Fruit fly (Drosophila melanogaster): ENCODE measurements around the gene CG33784.
A peak's percentile ranks its signal among the peaks of the same experiment; 100 is the strongest.

CG33784 gene

dm6 chr3R:10082549-10083075 lies 14.9 kb downstream of the CG33784 start (continued):
- TF ChIP-seq Eip75B (GFP tag; optimal IDR thresholded peaks at IDR 0.05) (peak; percentile 86), CG7368 (GFP tag; optimal IDR thresholded peaks at IDR 0.05) (peak; percentile 71), CG8632 (GFP tag; optimal IDR thresholded peaks at IDR 0.05) (peak; percentile 83), svp (GFP tag) (peak; percentile 89), CG6808 (GFP tag; optimal IDR thresholded peaks at IDR 0.05) (peak; percentile 91), CG10669 (GFP tag; optimal IDR thresholded peaks at IDR 0.05) (peak; percentile 93), acj6 (GFP tag; optimal IDR thresholded peaks at IDR 0.05) (peak; percentile 87), Blimp-1 (GFP tag; optimal IDR thresholded peaks at IDR 0.05) (peak; percentile 67), CG11294 (GFP tag; IDR thresholded peaks at IDR 0.05) (peak; percentile 65; the same call in 1 of the 2 replicates), CG31627 (GFP tag; optimal IDR thresholded peaks at IDR 0.05) (peak; percentile 84), CG34406 (GFP tag; optimal IDR thresholded peaks at IDR 0.05) (peak; percentile 77), topi (GFP tag; optimal IDR thresholded peaks at IDR 0.05) (peak; percentile 80), net (GFP tag; optimal IDR thresholded peaks at IDR 0.05) (peak; percentile 63), Ets21C (GFP tag; optimal IDR thresholded peaks at IDR 0.05) (peak; percentile 63), fd85E (GFP tag; optimal IDR thresholded peaks at IDR 0.05) (peak; percentile 39), achi (GFP tag; optimal IDR thresholded peaks at IDR 0.05) (peak; percentile 80), fkh (GFP tag; optimal IDR thresholded peaks at IDR 0.05) (no peak), Sox14 (GFP tag; optimal IDR thresholded peaks at IDR 0.05) (peak; percentile 89), CG6163 (GFP tag; IDR thresholded peaks at IDR 0.05) (peak; percentile 84)

- TF ChIP-seq Eip78C (GFP tag) (peak; percentile 56), vri (GFP tag; optimal IDR thresholded peaks at IDR 0.05) (peak; percentile 37), dac (GFP tag; optimal IDR thresholded peaks at IDR 0.05) (no peak)
Observed at dm6 chr3R:10083077-10083476, 15.4 kb downstream of the CG33784 start.

dm6 chr3R:10084179-10084647 lies 16.5 kb downstream of the CG33784 start:
- TF ChIP-seq dsx (GFP tag; optimal IDR thresholded peaks at IDR 0.05; ENCODE audit: poor library complexity, severe bottlenecking): peak; percentile 62
- TF ChIP-seq Eip78C (GFP tag): no peak
- TF ChIP-seq CG1621 (tag; optimal IDR thresholded peaks at IDR 0.05): no peak
- TF ChIP-seq vri (GFP tag; optimal IDR thresholded peaks at IDR 0.05): peak; percentile 61
- TF ChIP-seq CG6276 (GFP tag; optimal IDR thresholded peaks at IDR 0.05): no peak
- TF ChIP-seq Eip75B (GFP tag; optimal IDR thresholded peaks at IDR 0.05): peak; percentile 50
- no peak for TF ChIP-seq Smox (GFP tag; optimal IDR thresholded peaks at IDR 0.05)
- peak in 1 of 2 experiments; percentile 9 for TF ChIP-seq salr (GFP tag; optimal IDR thresholded peaks at IDR 0.05)
- TF ChIP-seq ss (GFP tag; optimal IDR thresholded peaks at IDR 0.05): peak; percentile 33 to 62
- no peak for TF ChIP-seq CG6854 (GFP tag; optimal IDR thresholded peaks at IDR 0.05)
- TF ChIP-seq Ets96B (tag; optimal IDR thresholded peaks at IDR 0.05): peak; percentile 12
- no peak for TF ChIP-seq CG10669 (GFP tag; optimal IDR thresholded peaks at IDR 0.05)
- TF ChIP-seq CG6163 (GFP tag; IDR thresholded peaks at IDR 0.05): peak; percentile 52; the same call in 2 of the 3 replicates
- no peak for TF ChIP-seq CG8319 (GFP tag; optimal IDR thresholded peaks at IDR 0.05)
- TF ChIP-seq Eip93F (GFP tag; optimal IDR thresholded peaks at IDR 0.05): peak; percentile 13
- no peak for TF ChIP-seq cyc (GFP tag; optimal IDR thresholded peaks at IDR 0.05)
- TF ChIP-seq CG3032 (tag; optimal IDR thresholded peaks at IDR 0.05): peak; percentile 14
- TF ChIP-seq Blimp-1 (GFP tag; optimal IDR thresholded peaks at IDR 0.05): peak; percentile 30

dm6 chr3R:10084914-10085313 lies 17.2 kb downstream of the CG33784 start:
- TF ChIP-seq CG6792 (GFP tag; optimal IDR thresholded peaks at IDR 0.05): peak; percentile 67
- peak; percentile 50 for TF ChIP-seq Eip75B (GFP tag; optimal IDR thresholded peaks at IDR 0.05)
- no peak for TF ChIP-seq Hr38 (GFP tag; optimal IDR thresholded peaks at IDR 0.05)
- TF ChIP-seq Eip93F (GFP tag; optimal IDR thresholded peaks at IDR 0.05): no peak
- TF ChIP-seq Met (GFP tag; optimal IDR thresholded peaks at IDR 0.05): peak; percentile 88
- peak; percentile 53 for TF ChIP-seq CG15336 (GFP tag; IDR thresholded peaks at IDR 0.05)
- TF ChIP-seq CG11762 (GFP tag; optimal IDR thresholded peaks at IDR 0.05; ENCODE audit: insufficient read depth): no peak
- TF ChIP-seq esn (GFP tag; optimal IDR thresholded peaks at IDR 0.05): peak; percentile 88
- TF ChIP-seq CG3032 (tag; optimal IDR thresholded peaks at IDR 0.05): peak; percentile 52
- peak; percentile 84 for TF ChIP-seq Sox14 (GFP tag; optimal IDR thresholded peaks at IDR 0.05)
- peak; percentile 41 for TF ChIP-seq Ets96B (tag; optimal IDR thresholded peaks at IDR 0.05)
- TF ChIP-seq CG32006 (GFP tag; optimal IDR thresholded peaks at IDR 0.05): peak; percentile 32
- TF ChIP-seq Sox102F (GFP tag; optimal IDR thresholded peaks at IDR 0.05): peak; percentile 81
- TF ChIP-seq Blimp-1 (GFP tag; optimal IDR thresholded peaks at IDR 0.05): peak; percentile 66
- no peak for TF ChIP-seq CG6854 (GFP tag; optimal IDR thresholded peaks at IDR 0.05)
- peak; percentile 48 for TF ChIP-seq CG10669 (GFP tag; optimal IDR thresholded peaks at IDR 0.05)
- no peak for TF ChIP-seq dsx (GFP tag; optimal IDR thresholded peaks at IDR 0.05; ENCODE audit: poor library complexity, severe bottlenecking)
- peak; percentile 57 for TF ChIP-seq OdsH (GFP tag; optimal IDR thresholded peaks at IDR 0.05)
- peak; percentile 35; the same call in 1 of the 2 replicates for TF ChIP-seq CG11294 (GFP tag; IDR thresholded peaks at IDR 0.05)
- no peak for TF ChIP-seq CG8119 (GFP tag; IDR thresholded peaks at IDR 0.05)
- peak; percentile 6 for TF ChIP-seq dac (GFP tag; optimal IDR thresholded peaks at IDR 0.05)

All from whole organism, prepupa.